Fruit fly (Drosophila melanogaster) whole organism, embryonic: ENCODE measurements around the gene CG15741.

ENCODE experiments used
- BEAF-32 ChIP-seq: fragments of 200-800 bp; sonication (Bioruptor generic); optimal IDR thresholded peaks from 3 replicates; lab custom pipeline; 2017; ENCODE audit warnings: missing biosample characterization, missing genetic modification characterization, mild to moderate bottlenecking, moderate library complexity, missing genetic modification reagents
- CG10321 ChIP-seq: fragments of 200-800 bp; sonication (Bioruptor generic); IDR thresholded peaks from 2 replicates; pipeline ENCODE4 v1.3.6; 2022; ENCODE audit warnings: missing biosample characterization, missing genetic modification characterization
- CG11696 ChIP-seq: fragments of 200-800 bp; sonication (Bioruptor generic); IDR thresholded peaks from 2 replicates; pipeline ENCODE4 v1.3.6; 2022; ENCODE audit warnings: missing biosample characterization, missing genetic modification characterization
- CG13894 ChIP-seq: fragments of 200-800 bp; sonication (Bioruptor generic); optimal IDR thresholded peaks from 3 replicates; lab custom pipeline; 2018; ENCODE audit warnings: missing biosample characterization, mild to moderate bottlenecking, missing genetic modification characterization, moderate library complexity
- CG14965 ChIP-seq: fragments of 200-800 bp; sonication (Bioruptor generic); optimal IDR thresholded peaks from 2 replicates; lab custom pipeline; 2016; ENCODE audit warnings: missing biosample characterization, missing genetic modification characterization, borderline replicate concordance
- CG15696 ChIP-seq: fragments of 200-800 bp; sonication (Bioruptor generic); optimal IDR thresholded peaks from 2 replicates; lab custom pipeline; 2019; ENCODE audit warnings: missing biosample characterization, mild to moderate bottlenecking, missing genetic modification characterization, moderate library complexity
- CG1602 ChIP-seq: fragments of 200-800 bp; sonication (Bioruptor generic); optimal IDR thresholded peaks from 3 replicates; lab custom pipeline; 2016; ENCODE audit warnings: missing biosample characterization, missing genetic modification characterization
- CG16779 ChIP-seq: fragments of 200-800 bp; sonication (Bioruptor generic); IDR thresholded peaks from 2 replicates; pipeline ENCODE4 v1.3.6; 2022; ENCODE audit warnings: missing biosample characterization, missing genetic modification characterization
- CG2202 ChIP-seq: fragments of 200-800 bp; sonication (Bioruptor generic); optimal IDR thresholded peaks from 2 replicates; lab custom pipeline; 2018; ENCODE audit warnings: missing biosample characterization, mild to moderate bottlenecking, missing genetic modification characterization
- CG2875 ChIP-seq: fragments of 200-800 bp; sonication (Bioruptor generic); optimal IDR thresholded peaks from 2 replicates; lab custom pipeline; 2017; ENCODE audit warnings: missing biosample characterization, mild to moderate bottlenecking, missing genetic modification characterization, missing genetic modification reagents
- CG30403 ChIP-seq: fragments of 200-800 bp; sonication (Bioruptor generic); optimal IDR thresholded peaks from 3 replicates; lab custom pipeline; 2016; ENCODE audit warnings: missing biosample characterization, missing genetic modification characterization
- CG34422 ChIP-seq: fragments of 200-800 bp; sonication (Bioruptor generic); IDR thresholded peaks from 3 replicates; pipeline ENCODE4 v1.3.6; 2022; ENCODE audit warnings: missing biosample characterization, missing genetic modification characterization
- CG4707 ChIP-seq: fragments of 200-800 bp; sonication (Bioruptor generic); optimal IDR thresholded peaks from 2 replicates; lab custom pipeline; 2018; ENCODE audit warnings: missing biosample characterization, mild to moderate bottlenecking, missing genetic modification characterization, moderate library complexity
- CG6272 ChIP-seq: fragments of 200-800 bp; sonication (Bioruptor generic); IDR thresholded peaks from 2 replicates; pipeline ENCODE4 v1.3.6; 2022; ENCODE audit warnings: missing biosample characterization, missing genetic modification characterization
- CG7786 ChIP-seq: fragments of 200-800 bp; sonication (Bioruptor generic); optimal IDR thresholded peaks from 2 replicates; lab custom pipeline; 2016; ENCODE audit warnings: missing biosample characterization, missing genetic modification characterization
- CG8478 ChIP-seq: fragments of >200 bp; optimal IDR thresholded peaks from 2 replicates; lab custom pipeline; 2018
- CkIIα-i1 ChIP-seq: fragments of 200-800 bp; sonication (Bioruptor generic); IDR thresholded peaks from 2 replicates; pipeline ENCODE4 v1.3.6; 2022; ENCODE audit warnings: missing biosample characterization, missing genetic modification characterization
- D ChIP-seq, 2 experiments: fragments of 200-800 bp in 1 of 2; fragments of >200 bp in 1 of 2; sonication (Bioruptor generic) in 1 of 2; optimal IDR thresholded peaks; 2 replicates in 1 of 2; 3 replicates in 1 of 2; lab custom pipeline; 2017; ENCODE audit warnings: mild to moderate bottlenecking in 1 of 2, missing biosample characterization in 1 of 2, missing genetic modification characterization in 1 of 2, missing genetic modification reagents in 1 of 2
- Dip3 ChIP-seq: fragments of 200-800 bp; sonication (Bioruptor generic); optimal IDR thresholded peaks from 3 replicates; lab custom pipeline; 2016; ENCODE audit warnings: missing biosample characterization, missing genetic modification characterization
- Doc3 ChIP-seq: fragments of 200-800 bp; sonication (Bioruptor generic); IDR thresholded peaks from 3 replicates; pipeline ENCODE4 v1.3.6; 2022; ENCODE audit warnings: missing biosample characterization, missing genetic modification characterization; ENCODE audit not compliant: partially characterized antibody
- Dref ChIP-seq: fragments of 200-800 bp; sonication (Bioruptor generic); IDR thresholded peaks from 2 replicates; pipeline ENCODE4 v1.3.6; 2022; ENCODE audit warnings: missing biosample characterization, missing genetic modification characterization
- Fer2 ChIP-seq: fragments of 200-800 bp; sonication (Bioruptor generic); optimal IDR thresholded peaks from 2 replicates; lab custom pipeline; 2018; ENCODE audit warnings: missing biosample characterization, mild to moderate bottlenecking, missing genetic modification characterization, moderate library complexity
- HLH54F ChIP-seq: fragments of 200-800 bp; sonication (Bioruptor generic); optimal IDR thresholded peaks from 3 replicates; lab custom pipeline; 2016; ENCODE audit warnings: missing biosample characterization, missing genetic modification characterization
- HLHmδ ChIP-seq: fragments of 200-800 bp; sonication (Bioruptor generic); optimal IDR thresholded peaks from 2 replicates; lab custom pipeline; 2018; ENCODE audit warnings: missing biosample characterization, mild to moderate bottlenecking, missing genetic modification characterization, moderate library complexity
- Hand ChIP-seq: fragments of 200-800 bp; sonication (Bioruptor generic); optimal IDR thresholded peaks from 2 replicates; lab custom pipeline; 2017; ENCODE audit warnings: mild to moderate bottlenecking, missing biosample characterization, missing genetic modification reagents, missing genetic modification characterization
- Hmr ChIP-seq: fragments of 200-800 bp; sonication (Bioruptor generic); optimal IDR thresholded peaks from 3 replicates; lab custom pipeline; 2017; ENCODE audit warnings: mild to moderate bottlenecking, missing biosample characterization, missing genetic modification reagents, missing genetic modification characterization
- Hsf ChIP-seq: fragments of 200-800 bp; sonication (Bioruptor generic); optimal IDR thresholded peaks from 3 replicates; lab custom pipeline; 2016; ENCODE audit warnings: missing biosample characterization, missing genetic modification characterization
- Med ChIP-seq: fragments of 200-800 bp; sonication (Bioruptor generic); peaks from one replicate; lab custom pipeline; 2016; ENCODE audit warnings: missing biosample characterization, missing genetic modification characterization, mild to moderate bottlenecking, inconsistent platforms, moderate library complexity
- NFAT ChIP-seq: fragments of 200-800 bp; sonication (Bioruptor generic); IDR thresholded peaks from 2 replicates; pipeline ENCODE4 v1.3.6; 2022; ENCODE audit warnings: missing biosample characterization, missing genetic modification characterization
- Poxn ChIP-seq: fragments of 200-800 bp; sonication (Bioruptor generic); IDR thresholded peaks from 2 replicates; pipeline ENCODE4 v1.3.6; 2022; ENCODE audit warnings: missing biosample characterization, missing genetic modification characterization
- Sox100B ChIP-seq: fragments of 200-800 bp; sonication (Bioruptor generic); optimal IDR thresholded peaks from 3 replicates; lab custom pipeline; 2018; ENCODE audit warnings: missing biosample characterization, mild to moderate bottlenecking, missing genetic modification characterization
- Tbp ChIP-seq: fragments of >200 bp; optimal IDR thresholded peaks from 2 replicates; lab custom pipeline; 2018; ENCODE audit warnings: missing biosample characterization, missing genetic modification characterization
- Vsx1 ChIP-seq: fragments of 200-800 bp; sonication (Bioruptor generic); optimal IDR thresholded peaks from 2 replicates; lab custom pipeline; 2017; ENCODE audit warnings: missing biosample characterization, mild to moderate bottlenecking, missing genetic modification characterization, missing genetic modification reagents
- Xbp1 ChIP-seq: fragments of 200-800 bp; sonication (Bioruptor generic); optimal IDR thresholded peaks from 3 replicates; lab custom pipeline; 2016; ENCODE audit warnings: missing biosample characterization, mild to moderate bottlenecking, missing genetic modification characterization
- az2 ChIP-seq: fragments of 200-800 bp; sonication (Bioruptor generic); optimal IDR thresholded peaks from 3 replicates; lab custom pipeline; 2016; ENCODE audit warnings: missing biosample characterization, missing genetic modification characterization
- chif ChIP-seq, 2 experiments: fragments of 200-800 bp; sonication (Bioruptor generic); optimal IDR thresholded peaks; 3 replicates each; lab custom pipeline; 2016; ENCODE audit warnings: missing biosample characterization in 2 of 2, missing genetic modification characterization in 2 of 2
- dati ChIP-seq: fragments of 200-800 bp; sonication (Bioruptor generic); IDR thresholded peaks from 2 replicates; pipeline ENCODE4 v1.3.6; 2022; ENCODE audit warnings: missing biosample characterization, missing genetic modification characterization
- dmrt11E ChIP-seq: fragments of 200-800 bp; sonication (Bioruptor generic); optimal IDR thresholded peaks from 3 replicates; lab custom pipeline; 2018; ENCODE audit warnings: missing biosample characterization, mild to moderate bottlenecking, missing genetic modification characterization, moderate library complexity
- dpn ChIP-seq, 2 experiments: fragments of 200-800 bp; sonication (Bioruptor generic); optimal IDR thresholded peaks; 3 replicates each; lab custom pipeline; 2016; ENCODE audit warnings: missing biosample characterization in 2 of 2, missing genetic modification characterization in 2 of 2
- eve ChIP-seq, 2 experiments: fragments of >200 bp; optimal IDR thresholded peaks; 2 replicates each; lab custom pipeline; 2017; ENCODE audit warnings: missing biosample characterization in 2 of 2, missing genetic modification characterization in 2 of 2
- gcm2 ChIP-seq: fragments of 200-800 bp; sonication (Bioruptor generic); optimal IDR thresholded peaks from 2 replicates; lab custom pipeline; 2016; ENCODE audit warnings: missing biosample characterization, missing genetic modification characterization
- kni ChIP-seq: fragments of 200-800 bp; sonication (Bioruptor generic); optimal IDR thresholded peaks from 3 replicates; lab custom pipeline; 2017; ENCODE audit warnings: mild to moderate bottlenecking, missing biosample characterization, missing genetic modification reagents, missing genetic modification characterization
- lab ChIP-seq: fragments of 200-800 bp; sonication (Bioruptor generic); optimal IDR thresholded peaks from 3 replicates; lab custom pipeline; 2017; ENCODE audit warnings: missing biosample characterization, missing genetic modification characterization, mild to moderate bottlenecking, moderate library complexity, missing genetic modification reagents
- odd ChIP-seq: fragments of 200-800 bp; sonication (Bioruptor generic); optimal IDR thresholded peaks from 2 replicates; lab custom pipeline; 2017; ENCODE audit warnings: missing biosample characterization, mild to moderate bottlenecking, missing genetic modification characterization
- pb ChIP-seq: fragments of 200-800 bp; sonication (Bioruptor generic); optimal IDR thresholded peaks from 3 replicates; lab custom pipeline; 2016; ENCODE audit warnings: missing biosample characterization, missing genetic modification characterization
- pros ChIP-seq: fragments of 200-800 bp; sonication (Bioruptor generic); optimal IDR thresholded peaks from 3 replicates; lab custom pipeline; 2019; ENCODE audit warnings: missing biosample characterization, mild to moderate bottlenecking, missing genetic modification characterization, moderate library complexity
- sens ChIP-seq: fragments of 200-800 bp; sonication (Bioruptor generic); peaks from one replicate; lab custom pipeline; 2016; ENCODE audit warnings: missing biosample characterization, missing genetic modification characterization
- shn ChIP-seq: fragments of 200-800 bp; sonication (Bioruptor generic); optimal IDR thresholded peaks from 3 replicates; lab custom pipeline; 2016; ENCODE audit warnings: missing biosample characterization, missing genetic modification characterization
- sr ChIP-seq: fragments of 200-800 bp; sonication (Bioruptor generic); IDR thresholded peaks from 3 replicates; pipeline ENCODE4 v1.3.6; 2022; ENCODE audit warnings: missing biosample characterization, missing genetic modification characterization
- tap ChIP-seq: fragments of 200-800 bp; optimal IDR thresholded peaks from 3 replicates; lab custom pipeline; 2019; ENCODE audit warnings: missing biosample characterization, mild to moderate bottlenecking, missing genetic modification characterization, moderate library complexity
- ttk ChIP-seq: fragments of 200-800 bp; sonication (Bioruptor generic); IDR thresholded peaks from 2 replicates; pipeline ENCODE4 v2.1.2; 2022; ENCODE audit warnings: missing biosample characterization, missing genetic modification characterization
- unc-4 ChIP-seq: fragments of 200-800 bp; sonication (Bioruptor generic); IDR thresholded peaks from 2 replicates; pipeline ENCODE4 v1.3.6; 2022; ENCODE audit warnings: missing biosample characterization, missing genetic modification characterization; ENCODE audit not compliant: partially characterized antibody

CG15741 gene

dm6 chrX:11823003-11823402 lies 14.8 kb downstream of the CG15741 start (continued):
- no peak for TF ChIP-seq NFAT (GFP tag; lab: Robert Waterston, UW)
- TF ChIP-seq CG14965 (GFP tag; lab: Kevin White, UChicago), result no peak
- TF ChIP-seq kni, result peak; percentile 57
- TF ChIP-seq CG16779 (GFP tag; lab: Robert Waterston, UW), result no peak
- no peak for TF ChIP-seq Hmr (GFP tag; lab: Kevin White, UChicago)
- TF ChIP-seq sr (GFP tag; lab: Robert Waterston, UW), result no peak
- no peak for TF ChIP-seq CG7786 (GFP tag; lab: Kevin White, UChicago)
- no peak for TF ChIP-seq eve (GFP tag; optimal IDR thresholded peaks at IDR 0.05; lab: Kevin White, UChicago)
- no peak for TF ChIP-seq pros (GFP tag; lab: Kevin White, UChicago)
- no peak for TF ChIP-seq Hsf
- TF ChIP-seq CG15696 (tag; lab: Kevin White, UChicago), result peak; percentile 6
- no peak for TF ChIP-seq CG13894 (tag; lab: Kevin White, UChicago)
- TF ChIP-seq sens (GFP tag; lab: Kevin White, UChicago), result peak; percentile 75
- no peak for TF ChIP-seq CG8478 (lab: Kevin White, UChicago)
- TF ChIP-seq Fer2 (tag; lab: Kevin White, UChicago), result no peak
- TF ChIP-seq D (optimal IDR thresholded peaks at IDR 0.05; lab: Kevin White, UChicago), result no peak
- TF ChIP-seq D (GFP tag; optimal IDR thresholded peaks at IDR 0.05; lab: Kevin White, UChicago), result peak; percentile 43
- TF ChIP-seq CG2875 (GFP tag; lab: Kevin White, UChicago), result peak; percentile 61
- TF ChIP-seq Poxn, result no peak
- TF ChIP-seq CG11696 (GFP tag; lab: Robert Waterston, UW), result no peak
- TF ChIP-seq CG10321 (GFP tag; lab: Robert Waterston, UW), result no peak
- no peak for TF ChIP-seq Tbp (GFP tag; lab: Kevin White, UChicago)
- no peak for TF ChIP-seq Sox100B (GFP tag; lab: Kevin White, UChicago)
- peak; percentile 68 for TF ChIP-seq HLHmδ (GFP tag; lab: Kevin White, UChicago)
- TF ChIP-seq CG34422 (GFP tag; lab: Robert Waterston, UW), result no peak
- TF ChIP-seq dmrt11E (tag; lab: Kevin White, UChicago), result peak; percentile 1
- TF ChIP-seq az2 (GFP tag; lab: Kevin White, UChicago), result no peak
- no peak for TF ChIP-seq lab (GFP tag; lab: Kevin White, UChicago)
- TF ChIP-seq odd, result no peak
- TF ChIP-seq unc-4 (GFP tag; lab: Robert Waterston, UW), result no peak
- no peak for TF ChIP-seq CG30403 (GFP tag; lab: Kevin White, UChicago)
- TF ChIP-seq chif (GFP tag; optimal IDR thresholded peaks at IDR 0.05; lab: Kevin White, UChicago), result no peak
- TF ChIP-seq dati, result no peak
- TF ChIP-seq shn (GFP tag; lab: Kevin White, UChicago), result no peak
- TF ChIP-seq CG4707 (GFP tag; lab: Kevin White, UChicago), result peak; percentile 80
- TF ChIP-seq HLH54F (GFP tag; lab: Kevin White, UChicago), result no peak
- no peak for TF ChIP-seq Dref (GFP tag; lab: Robert Waterston, UW)
- no peak for TF ChIP-seq BEAF-32 (GFP tag; lab: Kevin White, UChicago)
- TF ChIP-seq Hand (GFP tag; lab: Kevin White, UChicago), result no peak
- no peak for TF ChIP-seq ttk
- no peak for TF ChIP-seq CG1602 (GFP tag; lab: Kevin White, UChicago)
- TF ChIP-seq Med (GFP tag; lab: Kevin White, UChicago), result peak; percentile 88
- no peak for TF ChIP-seq dpn (GFP tag; optimal IDR thresholded peaks at IDR 0.05; lab: Kevin White, UChicago)
- no peak for TF ChIP-seq Dip3
- no peak for TF ChIP-seq pb (GFP tag; lab: Kevin White, UChicago)
- TF ChIP-seq Doc3 (GFP tag; lab: Robert Waterston, UW), result no peak
- no peak for TF ChIP-seq Xbp1 (GFP tag; lab: Kevin White, UChicago)
- TF ChIP-seq tap (tag; lab: Kevin White, UChicago), result peak; percentile 41
- no peak for TF ChIP-seq CG6272 (GFP tag; lab: Robert Waterston, UW)
- TF ChIP-seq Vsx1 (GFP tag; lab: Kevin White, UChicago), result no peak
- TF ChIP-seq CG2202 (tag; lab: Kevin White, UChicago), result peak; percentile 8
- no peak for TF ChIP-seq CkIIα-i1 (GFP tag; lab: Robert Waterston, UW)
- TF ChIP-seq gcm2 (GFP tag; lab: Kevin White, UChicago), result no peak
